Worm (Caenorhabditis elegans): ENCODE data around the gene arrd-19.

arrd-19 gene

DNA sequence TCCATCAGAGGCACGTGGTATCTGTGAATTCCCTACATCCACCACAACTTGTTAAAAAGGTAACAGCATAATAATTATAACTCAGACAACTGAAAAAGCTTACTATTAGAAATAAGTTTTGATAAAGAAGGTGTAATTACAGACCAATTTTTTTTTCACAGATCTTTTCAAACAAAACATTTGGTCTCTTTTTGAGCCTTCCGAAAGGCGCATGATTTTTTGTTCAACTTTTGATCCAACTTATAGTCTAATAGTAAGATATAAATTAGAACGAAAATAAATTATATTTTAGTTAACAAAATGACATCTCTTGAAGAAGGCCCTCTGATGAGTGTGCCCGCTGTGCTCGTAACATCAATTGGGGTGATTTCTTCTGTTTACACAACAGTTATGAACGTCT lies 7.1 kb downstream of the arrd-19 start, which contains the start of gene srbc-3:
TSS of gene srbc-3 (plus strand) at position 301 of the 400 bp plus-strand sequence.
- no peak for TF ChIP-seq ama-1 (optimal IDR thresholded peaks at IDR 0.05)
- no peak for TF ChIP-seq hmbx-1 (tag; optimal IDR thresholded peaks at IDR 0.05)
- TF ChIP-seq hmg-4 (GFP tag; optimal IDR thresholded peaks at IDR 0.05): no peak
- TF ChIP-seq aly-1 (tag; optimal IDR thresholded peaks at IDR 0.05): no peak
- no peak for TF ChIP-seq tra-4 (tag; optimal IDR thresholded peaks at IDR 0.05)
- TF ChIP-seq pes-1 (GFP tag; IDR thresholded peaks at IDR 0.05): no peak
- no peak for TF ChIP-seq sea-1 (GFP tag; conservative IDR thresholded peaks at IDR 0.05)
- TF ChIP-seq ceh-13 (GFP tag; optimal IDR thresholded peaks at IDR 0.05): no peak
- no peak for TF ChIP-seq ets-7 (tag; optimal IDR thresholded peaks at IDR 0.05)
- TF ChIP-seq F13C5.2 (tag; optimal IDR thresholded peaks at IDR 0.05): no peak
- no peak for TF ChIP-seq ceh-36 (tag; optimal IDR thresholded peaks at IDR 0.05)
- no peak for TF ChIP-seq hnd-1 (tag; optimal IDR thresholded peaks at IDR 0.05)
- no peak for TF ChIP-seq B0310.2 (tag; optimal IDR thresholded peaks at IDR 0.05)
- no peak for TF ChIP-seq tbx-11 (GFP tag; IDR thresholded peaks at IDR 0.05)

DNA sequence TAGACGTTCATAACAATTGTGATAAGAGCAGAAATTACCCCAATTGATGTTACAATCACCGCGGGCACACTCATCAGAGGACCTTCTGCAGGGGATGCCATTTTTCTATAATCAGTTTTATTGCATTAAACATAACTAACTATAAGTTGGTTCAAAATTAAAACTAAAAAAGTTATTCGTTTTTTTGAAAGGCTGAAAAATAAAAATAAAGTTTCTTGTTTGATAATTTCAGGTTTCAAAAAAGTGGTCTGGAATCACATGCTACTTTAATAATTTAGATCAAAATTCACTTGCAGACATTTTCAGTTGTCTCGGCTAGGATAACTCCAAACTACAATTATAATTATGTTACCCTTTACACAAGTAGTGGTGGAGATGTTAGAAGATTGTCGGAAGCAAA lies 13.4 kb downstream of the arrd-19 start, which contains the start of gene srbc-1:
TSS of gene srbc-1 (minus strand) at position 101 of the 400 bp plus-strand sequence.
- TF ChIP-seq scrt-1 (GFP tag; IDR thresholded peaks at IDR 0.05) (no peak), tbx-11 (GFP tag; IDR thresholded peaks at IDR 0.05) (no peak), hmbx-1 (tag; optimal IDR thresholded peaks at IDR 0.05) (no peak), tbx-37 (GFP tag; conservative IDR thresholded peaks at IDR 0.05) (no peak), ets-7 (tag; optimal IDR thresholded peaks at IDR 0.05) (no peak), hnd-1 (tag; optimal IDR thresholded peaks at IDR 0.05) (no peak)

DNA sequence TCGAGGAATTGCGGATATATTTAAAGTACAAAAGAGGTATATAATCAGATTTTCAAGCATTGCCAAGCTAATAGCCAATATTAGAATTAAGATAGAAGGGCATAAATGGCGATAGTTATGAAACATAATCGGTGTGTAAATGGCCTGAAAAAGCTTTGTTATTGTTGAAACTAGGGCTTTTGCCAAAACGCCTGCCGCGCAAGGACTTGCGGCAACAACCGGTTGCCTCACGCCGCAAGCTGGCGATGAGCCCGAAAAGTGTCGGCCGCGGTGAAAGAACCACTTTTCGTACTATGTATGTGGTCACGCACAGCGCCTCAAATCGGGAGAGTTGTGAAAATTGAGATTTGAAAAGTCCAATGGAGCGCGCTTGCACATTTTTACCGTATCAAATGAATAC lies 15.9 kb downstream of the arrd-19 start:
- TF ChIP-seq F13C5.2 (tag; optimal IDR thresholded peaks at IDR 0.05) (no peak), sea-1 (GFP tag; conservative IDR thresholded peaks at IDR 0.05) (no peak), ceh-13 (GFP tag; optimal IDR thresholded peaks at IDR 0.05) (no peak), ets-7 (tag; optimal IDR thresholded peaks at IDR 0.05) (no peak), aly-1 (tag; optimal IDR thresholded peaks at IDR 0.05) (no peak)

DNA sequence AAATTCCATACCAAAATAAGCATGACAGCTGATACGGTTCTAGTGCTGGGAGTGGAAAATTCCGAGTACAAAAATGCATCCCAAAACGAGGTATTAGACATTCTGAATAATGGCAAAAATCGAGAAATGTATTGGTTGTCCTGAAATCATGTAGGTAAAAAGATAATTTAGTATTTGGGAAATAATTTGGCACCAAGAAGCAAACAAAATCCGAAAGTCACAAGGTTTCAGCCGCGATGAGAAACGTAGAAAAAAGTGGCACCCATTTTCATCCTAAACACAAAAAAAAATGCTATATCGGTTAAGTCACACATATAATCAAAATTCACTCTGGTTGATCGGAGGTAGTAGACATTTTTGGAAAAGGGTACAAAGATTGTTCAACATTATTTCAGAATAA lies 17.6 kb downstream of the arrd-19 start, which contains the start of gene srx-122:
TSS of gene srx-122 (minus strand) at position 101 of the 400 bp plus-strand sequence.
- TF ChIP-seq tbx-37 (GFP tag; conservative IDR thresholded peaks at IDR 0.05): no peak
- no peak for TF ChIP-seq tra-4 (tag; optimal IDR thresholded peaks at IDR 0.05)
- no peak for TF ChIP-seq hmg-4 (GFP tag; optimal IDR thresholded peaks at IDR 0.05)
- no peak for TF ChIP-seq tbx-11 (GFP tag; IDR thresholded peaks at IDR 0.05)
- no peak for TF ChIP-seq B0310.2 (tag; optimal IDR thresholded peaks at IDR 0.05)
- TF ChIP-seq ama-1 (optimal IDR thresholded peaks at IDR 0.05): no peak
- no peak for TF ChIP-seq pes-1 (GFP tag; IDR thresholded peaks at IDR 0.05)
- TF ChIP-seq F13C5.2 (tag; optimal IDR thresholded peaks at IDR 0.05): no peak
- no peak for TF ChIP-seq sea-1 (GFP tag; conservative IDR thresholded peaks at IDR 0.05)
- no peak for TF ChIP-seq ceh-13 (GFP tag; optimal IDR thresholded peaks at IDR 0.05)
- no peak for TF ChIP-seq hmbx-1 (tag; optimal IDR thresholded peaks at IDR 0.05)
- TF ChIP-seq hnd-1 (tag; optimal IDR thresholded peaks at IDR 0.05): no peak

DNA sequence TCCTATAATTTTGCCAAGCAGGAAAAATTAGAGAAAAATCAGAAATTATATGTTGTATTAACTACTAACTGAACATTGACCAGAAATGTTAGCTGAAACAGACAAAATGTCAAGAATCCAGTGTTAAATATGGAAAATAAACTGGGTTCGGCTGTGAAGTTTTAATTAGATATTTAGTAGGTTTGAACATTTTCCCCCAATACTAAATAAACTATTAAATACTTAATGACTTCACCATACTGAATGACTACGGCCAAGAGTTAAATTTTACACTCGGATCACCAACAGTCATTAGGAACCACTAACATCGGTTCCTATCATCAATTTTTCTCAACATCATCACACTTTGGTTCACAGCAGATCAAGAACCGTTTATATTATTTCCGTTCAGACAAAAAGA lies 19.9 kb downstream of the arrd-19 start:
- TF ChIP-seq ceh-36 (tag; optimal IDR thresholded peaks at IDR 0.05) (no peak), F13C5.2 (tag; optimal IDR thresholded peaks at IDR 0.05) (no peak), B0310.2 (tag; optimal IDR thresholded peaks at IDR 0.05) (no peak)

ce11 chrV:3289267-3289666 lies 26.0 kb downstream of the arrd-19 start, which contains the start of gene F35F10.6:
F35F10.6 (minus strand) TSS chrV:3289367.
- TF ChIP-seq aly-1 (tag; optimal IDR thresholded peaks at IDR 0.05) (no peak), scrt-1 (GFP tag; IDR thresholded peaks at IDR 0.05) (no peak), hmg-4 (GFP tag; optimal IDR thresholded peaks at IDR 0.05) (no peak), B0310.2 (tag; optimal IDR thresholded peaks at IDR 0.05) (no peak), hmbx-1 (tag; optimal IDR thresholded peaks at IDR 0.05) (no peak), pes-1 (GFP tag; IDR thresholded peaks at IDR 0.05) (no peak), ama-1 (optimal IDR thresholded peaks at IDR 0.05) (no peak), tbx-11 (GFP tag; IDR thresholded peaks at IDR 0.05) (no peak), tra-4 (tag; optimal IDR thresholded peaks at IDR 0.05) (no peak), hnd-1 (tag; optimal IDR thresholded peaks at IDR 0.05) (no peak), flt-1 (GFP tag; IDR thresholded peaks at IDR 0.05) (no peak), ceh-36 (tag; optimal IDR thresholded peaks at IDR 0.05) (no peak), tbx-37 (GFP tag; conservative IDR thresholded peaks at IDR 0.05) (no peak), F13C5.2 (tag; optimal IDR thresholded peaks at IDR 0.05) (no peak), ets-7 (tag; optimal IDR thresholded peaks at IDR 0.05) (no peak), sea-1 (GFP tag; conservative IDR thresholded peaks at IDR 0.05) (no peak), ceh-13 (GFP tag; optimal IDR thresholded peaks at IDR 0.05) (no peak)

ce11 chrV:3288134-3288533 lies 27.2 kb downstream of the arrd-19 start:
- no peak for TF ChIP-seq ceh-13 (GFP tag; optimal IDR thresholded peaks at IDR 0.05)
- TF ChIP-seq pes-1 (GFP tag; IDR thresholded peaks at IDR 0.05): no peak
- TF ChIP-seq sea-1 (GFP tag; conservative IDR thresholded peaks at IDR 0.05): no peak
- no peak for TF ChIP-seq hnd-1 (tag; optimal IDR thresholded peaks at IDR 0.05)
- TF ChIP-seq F13C5.2 (tag; optimal IDR thresholded peaks at IDR 0.05): no peak
- TF ChIP-seq ceh-36 (tag; optimal IDR thresholded peaks at IDR 0.05): no peak

- TF ChIP-seq F13C5.2 (tag; optimal IDR thresholded peaks at IDR 0.05): no peak
- no peak for TF ChIP-seq ets-7 (tag; optimal IDR thresholded peaks at IDR 0.05)
- TF ChIP-seq tra-4 (tag; optimal IDR thresholded peaks at IDR 0.05): no peak
- TF ChIP-seq pes-1 (GFP tag; IDR thresholded peaks at IDR 0.05): no peak
- TF ChIP-seq tbx-11 (GFP tag; IDR thresholded peaks at IDR 0.05): no peak
- TF ChIP-seq aly-1 (tag; optimal IDR thresholded peaks at IDR 0.05): no peak
- no peak for TF ChIP-seq B0310.2 (tag; optimal IDR thresholded peaks at IDR 0.05)
- TF ChIP-seq tbx-37 (GFP tag; conservative IDR thresholded peaks at IDR 0.05): no peak
- TF ChIP-seq sea-1 (GFP tag; conservative IDR thresholded peaks at IDR 0.05): no peak
- TF ChIP-seq scrt-1 (GFP tag; IDR thresholded peaks at IDR 0.05): no peak
- no peak for TF ChIP-seq ama-1 (optimal IDR thresholded peaks at IDR 0.05)
- TF ChIP-seq ceh-13 (GFP tag; optimal IDR thresholded peaks at IDR 0.05): no peak
- no peak for TF ChIP-seq hmbx-1 (tag; optimal IDR thresholded peaks at IDR 0.05)
- no peak for TF ChIP-seq ceh-36 (tag; optimal IDR thresholded peaks at IDR 0.05)
- no peak for TF ChIP-seq hmg-4 (GFP tag; optimal IDR thresholded peaks at IDR 0.05)
- no peak for TF ChIP-seq hnd-1 (tag; optimal IDR thresholded peaks at IDR 0.05)
- TF ChIP-seq flt-1 (GFP tag; IDR thresholded peaks at IDR 0.05): no peak
Observed at ce11 chrV:3287330-3287729, 28.0 kb downstream of the arrd-19 start, which contains the start of gene F35F10.7. F35F10.7 (minus strand) TSS chrV:3287430.

All from whole organism, early embryonic.